Worm (Caenorhabditis elegans): ENCODE measurements around the gene npr-8.

npr-8 gene

DNA sequence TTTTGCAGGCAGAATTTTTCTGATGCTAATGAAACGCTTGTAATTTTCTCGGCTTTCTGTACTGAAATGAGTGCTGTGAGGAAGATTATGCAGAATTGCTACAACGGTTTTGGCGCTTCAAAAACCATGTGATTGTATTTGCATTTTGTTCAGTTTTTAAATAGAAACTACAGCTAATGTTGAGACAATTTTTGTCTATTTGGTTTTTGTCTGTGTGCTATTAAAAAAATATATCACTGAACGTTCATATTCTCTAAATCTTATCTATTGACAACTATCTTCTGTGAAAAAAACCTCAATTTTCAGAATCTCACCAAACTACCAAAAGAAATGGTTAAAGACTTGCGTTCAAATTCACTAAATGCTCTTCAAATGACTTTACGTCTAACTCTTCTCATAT lies 13.2 kb downstream of the npr-8 start, which contains the start of gene C10A4.6:
Gene C10A4.6 (plus strand): TSS at position 301 of the 400 bp plus-strand sequence.
- no peak for TF ChIP-seq aly-2 (tag; optimal IDR thresholded peaks at IDR 0.05)
- TF ChIP-seq elt-3 (tag; optimal IDR thresholded peaks at IDR 0.05): no peak
- no peak for TF ChIP-seq nfya-1 (tag; optimal IDR thresholded peaks at IDR 0.05; ENCODE audit: insufficient read depth)
- TF ChIP-seq ama-1 (optimal IDR thresholded peaks at IDR 0.05): no peak
- no peak for TF ChIP-seq nhr-237 (tag; optimal IDR thresholded peaks at IDR 0.05)
- TF ChIP-seq nhr-28 (tag; optimal IDR thresholded peaks at IDR 0.05): no peak
- TF ChIP-seq snpc-4 (tag; optimal IDR thresholded peaks at IDR 0.05): no peak
- no peak for TF ChIP-seq nhr-11 (tag; optimal IDR thresholded peaks at IDR 0.05)
- no peak for TF ChIP-seq daf-12 (tag; optimal IDR thresholded peaks at IDR 0.05)
- no peak for TF ChIP-seq ceh-28 (tag; optimal IDR thresholded peaks at IDR 0.05)
- TF ChIP-seq lin-15B (tag; optimal IDR thresholded peaks at IDR 0.05): no peak
- TF ChIP-seq nhr-67 (tag; optimal IDR thresholded peaks at IDR 0.05): no peak
- no peak for TF ChIP-seq unc-62 (GFP tag; optimal IDR thresholded peaks at IDR 0.05)
- TF ChIP-seq nhr-23 (tag; optimal IDR thresholded peaks at IDR 0.05): no peak
- TF ChIP-seq unc-39 (tag; optimal IDR thresholded peaks at IDR 0.05): no peak
- no peak for TF ChIP-seq lsy-12 (tag; optimal IDR thresholded peaks at IDR 0.05)
- TF ChIP-seq R02D3.7 (tag; optimal IDR thresholded peaks at IDR 0.05): no peak
- TF ChIP-seq mml-1 (tag; optimal IDR thresholded peaks at IDR 0.05): no peak
- TF ChIP-seq hmg-11 (tag; optimal IDR thresholded peaks at IDR 0.05): no peak
- no peak for TF ChIP-seq sea-2 (GFP tag; optimal IDR thresholded peaks at IDR 0.05)

DNA sequence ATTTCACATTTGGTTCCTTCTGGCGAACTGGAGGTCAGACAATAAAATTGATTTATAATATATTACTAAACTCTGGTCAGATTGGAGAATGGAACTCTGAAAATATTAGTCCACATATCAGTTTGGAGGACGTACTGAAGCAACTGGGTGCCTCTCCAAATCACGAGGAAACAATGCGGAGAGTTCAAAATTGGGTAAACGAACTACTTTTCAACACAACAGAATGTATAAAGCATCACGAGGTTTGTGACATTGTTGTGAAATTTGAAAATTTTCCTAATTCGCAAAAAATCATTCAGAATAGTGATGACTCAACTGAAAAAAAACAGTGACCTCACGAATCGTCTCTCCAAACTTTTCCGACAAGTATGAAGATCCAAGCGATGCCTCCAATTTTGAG lies 16.1 kb downstream of the npr-8 start, which contains the start of gene gad-2:
Gene gad-2 (plus strand): TSS at position 301 of the 400 bp plus-strand sequence.
- TF ChIP-seq ceh-16 (tag; optimal IDR thresholded peaks at IDR 0.05) (no peak), lin-15B (tag; optimal IDR thresholded peaks at IDR 0.05) (no peak), jun-1 (tag; optimal IDR thresholded peaks at IDR 0.05) (no peak), mdl-1 (tag; optimal IDR thresholded peaks at IDR 0.05) (no peak), nhr-67 (tag; optimal IDR thresholded peaks at IDR 0.05) (no peak), elt-2 (tag; optimal IDR thresholded peaks at IDR 0.05) (no peak), nhr-28 (tag; optimal IDR thresholded peaks at IDR 0.05) (no peak), fos-1 (tag; optimal IDR thresholded peaks at IDR 0.05) (no peak), elt-1 (tag; optimal IDR thresholded peaks at IDR 0.05) (no peak), ceh-28 (tag; optimal IDR thresholded peaks at IDR 0.05) (no peak), unc-62 (GFP tag; optimal IDR thresholded peaks at IDR 0.05) (no peak), nhr-237 (tag; optimal IDR thresholded peaks at IDR 0.05) (no peak), hmg-11 (tag; optimal IDR thresholded peaks at IDR 0.05) (no peak), eor-1 (tag; optimal IDR thresholded peaks at IDR 0.05) (no peak), unc-39 (tag; optimal IDR thresholded peaks at IDR 0.05) (no peak), ztf-11 (tag; optimal IDR thresholded peaks at IDR 0.05) (no peak), snpc-4 (tag; optimal IDR thresholded peaks at IDR 0.05) (no peak)

DNA sequence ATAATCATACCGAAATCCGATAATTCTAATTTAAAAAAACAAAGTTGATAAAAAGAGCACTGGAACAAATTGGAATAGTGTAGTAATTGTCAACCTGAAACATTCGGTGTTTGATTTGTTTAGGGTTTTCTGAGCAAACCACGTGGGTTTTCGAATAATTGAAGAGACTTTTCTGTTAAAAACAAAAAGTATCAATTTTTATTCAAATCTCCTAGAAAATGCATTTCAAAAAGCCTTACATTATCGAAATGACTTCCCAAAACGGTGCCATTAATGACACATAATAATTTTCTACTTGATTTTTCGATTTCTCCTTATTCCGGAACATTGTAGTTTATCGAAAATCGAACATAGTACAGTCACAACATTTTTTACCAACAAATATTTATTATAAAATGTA lies 20.8 kb downstream of the npr-8 start, which contains the start of gene C10A4.13:
Gene C10A4.13 (minus strand): TSS at position 101 of the 400 bp plus-strand sequence.
- TF ChIP-seq ZK546.5 (tag; optimal IDR thresholded peaks at IDR 0.05) (no peak), unc-62 (GFP tag; optimal IDR thresholded peaks at IDR 0.05) (no peak), unc-39 (tag; optimal IDR thresholded peaks at IDR 0.05) (no peak), ama-1 (optimal IDR thresholded peaks at IDR 0.05) (no peak), lin-15B (tag; optimal IDR thresholded peaks at IDR 0.05) (no peak), fkh-10 (GFP tag; optimal IDR thresholded peaks at IDR 0.05) (no peak), nhr-11 (tag; optimal IDR thresholded peaks at IDR 0.05) (no peak), nhr-25 (tag; optimal IDR thresholded peaks at IDR 0.05) (no peak), sea-2 (GFP tag; optimal IDR thresholded peaks at IDR 0.05) (no peak)

DNA sequence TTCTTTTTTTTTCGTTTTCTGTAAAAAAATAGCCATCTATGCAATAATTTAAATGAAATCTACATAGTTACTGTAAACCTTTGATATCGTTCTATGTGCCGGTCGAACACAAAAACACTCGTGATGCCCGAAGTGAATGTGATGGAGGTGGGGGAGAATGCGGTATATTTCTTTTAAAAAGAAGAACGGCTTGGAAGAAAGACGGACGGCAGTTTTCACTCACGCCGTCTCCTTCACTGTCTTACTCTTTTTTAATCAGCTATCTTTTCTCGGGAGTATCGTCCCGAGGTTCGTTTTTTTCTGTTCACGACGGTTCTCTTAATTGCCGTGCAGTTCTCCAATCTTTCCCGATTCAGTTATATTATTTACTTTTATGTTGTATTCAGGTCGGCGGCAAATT lies 21.5 kb downstream of the npr-8 start, which contains the start of gene C10A4.10:
Gene C10A4.10 (plus strand): TSS at position 301 of the 400 bp plus-strand sequence.
- TF ChIP-seq nhr-23 (tag; optimal IDR thresholded peaks at IDR 0.05) (no peak), egl-27 (tag; optimal IDR thresholded peaks at IDR 0.05) (no peak), R02D3.7 (tag; optimal IDR thresholded peaks at IDR 0.05) (no peak), ceh-82 (tag; optimal IDR thresholded peaks at IDR 0.05) (no peak), lin-39 (tag; optimal IDR thresholded peaks at IDR 0.05) (no peak), snpc-4 (tag; optimal IDR thresholded peaks at IDR 0.05) (no peak), nhr-28 (tag; optimal IDR thresholded peaks at IDR 0.05) (no peak), lsy-12 (tag; optimal IDR thresholded peaks at IDR 0.05) (no peak), nhr-25 (tag; optimal IDR thresholded peaks at IDR 0.05) (no peak), tbx-2 (tag; optimal IDR thresholded peaks at IDR 0.05) (no peak), ceh-28 (tag; optimal IDR thresholded peaks at IDR 0.05) (no peak), hmg-11 (tag; optimal IDR thresholded peaks at IDR 0.05) (no peak), ama-1 (optimal IDR thresholded peaks at IDR 0.05) (no peak), skn-1 (tag; optimal IDR thresholded peaks at IDR 0.05) (no peak), elt-1 (tag; optimal IDR thresholded peaks at IDR 0.05) (no peak), ztf-4 (tag; optimal IDR thresholded peaks at IDR 0.05) (no peak), nhr-11 (tag; optimal IDR thresholded peaks at IDR 0.05) (no peak), elt-3 (tag; optimal IDR thresholded peaks at IDR 0.05) (no peak), nhr-77 (tag; optimal IDR thresholded peaks at IDR 0.05) (no peak)
